Fruit fly (Drosophila melanogaster): ENCODE results near the gene CG14089.

Gene CG14089

dm6 chr3L:19251643-19252042 lies 29.0 kb downstream of the CG14089 start (continued):
- no peak for TF ChIP-seq CG13775 (GFP tag; optimal IDR thresholded peaks at IDR 0.05)
- TF ChIP-seq Doc2 (GFP tag; IDR thresholded peaks at IDR 0.05): no peak
- no peak for TF ChIP-seq chif (GFP tag; optimal IDR thresholded peaks at IDR 0.05)
- peak; percentile 4 for TF ChIP-seq Ets65A (GFP tag)
- no peak for TF ChIP-seq Neu2 (GFP tag; optimal IDR thresholded peaks at IDR 0.05; ENCODE audit: borderline replicate concordance)
- TF ChIP-seq CG3726 (GFP tag; IDR thresholded peaks at IDR 0.05): no peak
- no peak for TF ChIP-seq CG3995 (GFP tag; optimal IDR thresholded peaks at IDR 0.05)
- no peak for TF ChIP-seq B-H2 (GFP tag; optimal IDR thresholded peaks at IDR 0.05)
- 0 out of 2 replicates have a peak, but pooled peaks have one; percentile 16 for TF ChIP-seq slbo (GFP tag; IDR thresholded peaks at IDR 0.05)
- no peak for TF ChIP-seq amos (GFP tag; IDR thresholded peaks at IDR 0.05; ENCODE audit: partially characterized antibody)
- TF ChIP-seq CG10654 (GFP tag; optimal IDR thresholded peaks at IDR 0.05): no peak
- TF ChIP-seq CG4707 (GFP tag; optimal IDR thresholded peaks at IDR 0.05): no peak
- no peak for TF ChIP-seq CG13624 (GFP tag; optimal IDR thresholded peaks at IDR 0.05)
- TF ChIP-seq Side (GFP tag; optimal IDR thresholded peaks at IDR 0.05): no peak
- TF ChIP-seq tup (GFP tag; optimal IDR thresholded peaks at IDR 0.05): no peak
- peak; percentile 11 for TF ChIP-seq CG4820 (GFP tag; optimal IDR thresholded peaks at IDR 0.05)
- TF ChIP-seq tap (tag; optimal IDR thresholded peaks at IDR 0.05): no peak
- TF ChIP-seq CG4282 (GFP tag; optimal IDR thresholded peaks at IDR 0.05): no peak
- no peak for TF ChIP-seq CG18619 (GFP tag; optimal IDR thresholded peaks at IDR 0.05)
- no peak for TF ChIP-seq pita (GFP tag; optimal IDR thresholded peaks at IDR 0.05)
- TF ChIP-seq B-H1 (GFP tag; IDR thresholded peaks at IDR 0.05): no peak
- TF ChIP-seq CG10959 (GFP tag; IDR thresholded peaks at IDR 0.05): no peak
- no peak for TF ChIP-seq psq (GFP tag; optimal IDR thresholded peaks at IDR 0.05)
- no peak for TF ChIP-seq CG5180 (GFP tag; optimal IDR thresholded peaks at IDR 0.05)
- no peak for TF ChIP-seq vnd (GFP tag; IDR thresholded peaks at IDR 0.05; ENCODE audit: partially characterized antibody)
- peak; percentile 58 for TF ChIP-seq CG18599 (GFP tag; optimal IDR thresholded peaks at IDR 0.05)
- TF ChIP-seq CG17612 (GFP tag; IDR thresholded peaks at IDR 0.05): no peak
- TF ChIP-seq CG31224 (GFP tag; IDR thresholded peaks at IDR 0.05): no peak
- TF ChIP-seq gt (GFP tag; IDR thresholded peaks at IDR 0.05): no peak
- no peak for TF ChIP-seq BEAF-32 (GFP tag; optimal IDR thresholded peaks at IDR 0.05)
- peak in 1 of 3 experiments; percentile 23 for TF ChIP-seq lola (GFP tag; optimal IDR thresholded peaks at IDR 0.05)
- peak; percentile 12 for TF ChIP-seq Xbp1 (GFP tag; optimal IDR thresholded peaks at IDR 0.05)
- no peak for TF ChIP-seq ara (GFP tag; IDR thresholded peaks at IDR 0.05)
- TF ChIP-seq Camta (GFP tag; optimal IDR thresholded peaks at IDR 0.05): no peak
- TF ChIP-seq CG18764 (GFP tag; optimal IDR thresholded peaks at IDR 0.05): no peak
- TF ChIP-seq Xrp1 (GFP tag; IDR thresholded peaks at IDR 0.05): peak; percentile 27; the same call in 1 of the 2 replicates
- no peak for TF ChIP-seq Nf-YC (tag; optimal IDR thresholded peaks at IDR 0.05)
- TF ChIP-seq CG10147 (GFP tag; optimal IDR thresholded peaks at IDR 0.05): peak; percentile 26
- TF ChIP-seq so (GFP tag; IDR thresholded peaks at IDR 0.05): no peak
- TF ChIP-seq MESR4 (GFP tag; optimal IDR thresholded peaks at IDR 0.05): no peak
- no peak for TF ChIP-seq chm (GFP tag; IDR thresholded peaks at IDR 0.05)
- no peak for TF ChIP-seq CG33213 (GFP tag; optimal IDR thresholded peaks at IDR 0.05)
- no peak for TF ChIP-seq CG18476 (GFP tag; optimal IDR thresholded peaks at IDR 0.05)
- peak in 1 of 2 experiments; percentile 56 for TF ChIP-seq Hr51 (GFP tag; optimal IDR thresholded peaks at IDR 0.05)
- TF ChIP-seq MBD-R2 (GFP tag; IDR thresholded peaks at IDR 0.05): no peak
- TF ChIP-seq ham (GFP tag; IDR thresholded peaks at IDR 0.05): no peak
- no peak for TF ChIP-seq Abd-B (GFP tag; optimal IDR thresholded peaks at IDR 0.05)
- peak; percentile 25 for TF ChIP-seq CG30403 (GFP tag; optimal IDR thresholded peaks at IDR 0.05)
- no peak for TF ChIP-seq CG3163 (GFP tag; optimal IDR thresholded peaks at IDR 0.05)
- no peak for TF ChIP-seq h (optimal IDR thresholded peaks at IDR 0.05)
- TF ChIP-seq CG2678 (tag; optimal IDR thresholded peaks at IDR 0.05): peak; percentile 64
- no peak for TF ChIP-seq CG1647 (GFP tag; optimal IDR thresholded peaks at IDR 0.05)
